Worm (Caenorhabditis elegans) whole organism, L4 larva: ENCODE measurements around the gene Y38C1BA.4.

ENCODE experiments used
- F10B5.3 ChIP-seq: sonication (generic microtip); optimal IDR thresholded peaks from 2 replicates; lab custom pipeline; 2016; ENCODE audit warnings: mild to moderate bottlenecking, missing genetic modification characterization, missing compliant biosample characterization
- F26F4.8 ChIP-seq: fragments of 200-800 bp; sonication (Bioruptor generic); conservative IDR thresholded peaks from 2 replicates; pipeline ENCODE4 v1.3.6; 2022; ENCODE audit warnings: missing genetic modification characterization, missing compliant biosample characterization
- F49E8.2 ChIP-seq: sonication (generic microtip); optimal IDR thresholded peaks from 2 replicates; lab custom pipeline; 2016; ENCODE audit warnings: missing compliant biosample characterization, mild to moderate bottlenecking, missing genetic modification characterization, borderline replicate concordance
- R02D3.7 ChIP-seq: fragments of 150-350 bp; sonication (generic microtip); optimal IDR thresholded peaks from 3 replicates; lab custom pipeline; 2014; ENCODE audit warnings: missing biosample characterization, missing genetic modification characterization
- T20F7.1 ChIP-seq: fragments of 200-800 bp; sonication (Bioruptor generic); optimal IDR thresholded peaks from 2 replicates; lab custom pipeline; 2018; ENCODE audit warnings: mild to moderate bottlenecking, missing genetic modification characterization, missing compliant biosample characterization
- T26A8.4 ChIP-seq: fragments of 200-800 bp; sonication (Bioruptor generic); IDR thresholded peaks from 2 replicates; pipeline ENCODE4 v1.3.6; 2022; ENCODE audit warnings: missing genetic modification characterization, missing compliant biosample characterization
- Y105C5A.15 ChIP-seq: fragments of 200-800 bp; sonication (Bioruptor generic); IDR thresholded peaks from 2 replicates; pipeline ENCODE4 v1.3.6; 2022; ENCODE audit warnings: missing genetic modification characterization, missing compliant biosample characterization
- Y48G9A.11 ChIP-seq: fragments of 200-800 bp; sonication (Bioruptor generic); IDR thresholded peaks from 2 replicates; pipeline ENCODE4 v1.3.6; 2022; ENCODE audit warnings: missing genetic modification reagents, missing genetic modification characterization, missing compliant biosample characterization
- aha-1 ChIP-seq: fragments of 150-350 bp; peaks from one replicate; lab custom pipeline; 2014; ENCODE audit warnings: missing biosample characterization, missing genetic modification characterization
- aly-2 ChIP-seq: sonication (generic microtip); optimal IDR thresholded peaks from 2 replicates; lab custom pipeline; 2018; ENCODE audit warnings: missing biosample characterization, missing genetic modification characterization
- attf-4 ChIP-seq: sonication (generic microtip); optimal IDR thresholded peaks from 3 replicates; lab custom pipeline; 2017; ENCODE audit warnings: missing biosample characterization, missing genetic modification characterization
- ceh-44 ChIP-seq: fragments of 200-800 bp; sonication (Bioruptor generic); IDR thresholded peaks from 2 replicates; pipeline ENCODE4 v1.3.6; 2022; ENCODE audit warnings: missing genetic modification reagents, missing genetic modification characterization, missing compliant biosample characterization
- ceh-82 ChIP-seq: sonication (generic microtip); optimal IDR thresholded peaks from 2 replicates; lab custom pipeline; 2017; ENCODE audit warnings: missing biosample characterization, missing genetic modification characterization
- ces-1 ChIP-seq: fragments of 150-350 bp; sonication (generic microtip); optimal IDR thresholded peaks from 4 replicates; lab custom pipeline; 2014; ENCODE audit warnings: missing biosample characterization, missing genetic modification reagents, missing genetic modification characterization
- cey-2 ChIP-seq: sonication (generic microtip); optimal IDR thresholded peaks from 3 replicates; lab custom pipeline; 2017; ENCODE audit warnings: missing genetic modification characterization, mild to moderate bottlenecking, missing compliant biosample characterization, antibody characterized with exemption, borderline replicate concordance; ENCODE audit not compliant: insufficient read depth
- daf-8 ChIP-seq: fragments of 200-800 bp; sonication (Bioruptor generic); IDR thresholded peaks from 2 replicates; pipeline ENCODE4 v1.3.6; 2022; ENCODE audit warnings: missing genetic modification characterization, missing compliant biosample characterization
- dmd-6 ChIP-seq: fragments of 200-800 bp; sonication (Bioruptor generic); IDR thresholded peaks from 2 replicates; pipeline ENCODE4 v1.3.6; 2022; ENCODE audit warnings: missing genetic modification reagents, missing genetic modification characterization, missing compliant biosample characterization
- dpl-1 ChIP-seq: fragments of 150-350 bp; optimal IDR thresholded peaks from 2 replicates; lab custom pipeline; 2014; ENCODE audit warnings: missing biosample characterization, missing genetic modification reagents, missing genetic modification characterization
- duxl-1 ChIP-seq: sonication (generic microtip); optimal IDR thresholded peaks from 2 replicates; lab custom pipeline; 2016; ENCODE audit warnings: mild to moderate bottlenecking, missing genetic modification characterization, moderate library complexity, missing compliant biosample characterization; ENCODE audit not compliant: poor library complexity
- dve-1 ChIP-seq: sonication (generic microtip); optimal IDR thresholded peaks from 2 replicates; lab custom pipeline; 2017; ENCODE audit warnings: antibody characterized with exemption, mild to moderate bottlenecking, missing genetic modification characterization, missing compliant biosample characterization; ENCODE audit not compliant: insufficient read depth
- egl-27 ChIP-seq: sonication (generic microtip); optimal IDR thresholded peaks from 3 replicates; lab custom pipeline; 2017; ENCODE audit warnings: missing biosample characterization, missing genetic modification reagents, missing genetic modification characterization
- egl-43 ChIP-seq: fragments of 200-800 bp; sonication (Bioruptor generic); IDR thresholded peaks from 2 replicates; pipeline ENCODE4 v1.3.6; 2022; ENCODE audit warnings: missing genetic modification reagents, missing genetic modification characterization, missing compliant biosample characterization
- fkh-10 ChIP-seq: fragments of 150-350 bp; optimal IDR thresholded peaks from 2 replicates; lab custom pipeline; 2014; ENCODE audit warnings: missing biosample characterization, missing genetic modification reagents, missing genetic modification characterization
- hif-1 ChIP-seq, 2 experiments: sonication (generic microtip); optimal IDR thresholded peaks; 2 replicates each; lab custom pipeline; 2016 to 2017; ENCODE audit warnings: missing compliant biosample characterization in 2 of 2, missing genetic modification characterization in 2 of 2, missing genetic modification reagents in 2 of 2, missing genotype in 2 of 2, mild to moderate bottlenecking in 1 of 2
- hlh-30 ChIP-seq: sonication (generic microtip); optimal IDR thresholded peaks from 2 replicates; lab custom pipeline; 2017; ENCODE audit warnings: antibody characterized with exemption, mild to moderate bottlenecking, missing genetic modification characterization, missing compliant biosample characterization; ENCODE audit not compliant: insufficient read depth
- hmg-1.1 ChIP-seq: fragments of 200-800 bp; sonication (Bioruptor generic); IDR thresholded peaks from 2 replicates; pipeline ENCODE4 v1.3.6; 2022; ENCODE audit warnings: missing genetic modification reagents, missing genetic modification characterization, missing compliant biosample characterization
- lin-1 ChIP-seq: fragments of 200-800 bp; sonication (Bioruptor generic); IDR thresholded peaks from 2 replicates; pipeline ENCODE4 v1.3.6; 2022; ENCODE audit warnings: missing genetic modification reagents, missing genetic modification characterization, missing compliant biosample characterization
- lin-29 ChIP-seq: fragments of 200-800 bp; sonication (Bioruptor generic); IDR thresholded peaks from 2 replicates; pipeline ENCODE4 v1.3.6; 2022; ENCODE audit warnings: missing genetic modification reagents, missing genetic modification characterization, missing compliant biosample characterization
- lin-38 ChIP-seq: fragments of 200-800 bp; sonication (Bioruptor generic); IDR thresholded peaks from 2 replicates; pipeline ENCODE4 v1.3.6; 2022; ENCODE audit warnings: missing genetic modification reagents, missing genetic modification characterization, missing compliant biosample characterization
- lir-3 ChIP-seq: sonication (generic microtip); optimal IDR thresholded peaks from 2 replicates; lab custom pipeline; 2016; ENCODE audit warnings: mild to moderate bottlenecking, missing genetic modification characterization, missing compliant biosample characterization
- lsy-2 ChIP-seq, 2 experiments: fragments of 150-350 bp in 1 of 2; sonication (generic microtip) in 1 of 2; optimal IDR thresholded peaks; 2 replicates each; lab custom pipeline; 2014 to 2017; ENCODE audit warnings: missing biosample characterization in 2 of 2, missing genetic modification characterization in 2 of 2
- madf-5 ChIP-seq, 2 experiments: fragments of 200-800 bp; sonication (Bioruptor generic); IDR thresholded peaks; 2 replicates each; pipeline ENCODE4 v1.3.6; 2022; ENCODE audit warnings: missing compliant biosample characterization in 2 of 2, missing genetic modification characterization in 2 of 2
- madf-9 ChIP-seq: fragments of 200-800 bp; sonication (Bioruptor generic); conservative IDR thresholded peaks from 2 replicates; pipeline ENCODE4 v1.3.6; 2022; ENCODE audit warnings: missing genetic modification reagents, missing genetic modification characterization, missing compliant biosample characterization
- mdt-29 ChIP-seq: fragments of 200-800 bp; sonication (Bioruptor generic); IDR thresholded peaks from 2 replicates; pipeline ENCODE4 v1.3.6; 2022; ENCODE audit warnings: missing genetic modification reagents, missing genetic modification characterization, missing compliant biosample characterization
- mep-1 ChIP-seq: fragments of 150-350 bp; sonication (generic microtip); optimal IDR thresholded peaks from 3 replicates; lab custom pipeline; 2014; ENCODE audit warnings: missing biosample characterization, missing genetic modification characterization
- mes-2 ChIP-seq: sonication (generic microtip); optimal IDR thresholded peaks from 2 replicates; lab custom pipeline; 2016; ENCODE audit warnings: missing genotype, mild to moderate bottlenecking, missing genetic modification characterization, missing compliant biosample characterization; ENCODE audit not compliant: poor library complexity, severe bottlenecking
- mxl-3 ChIP-seq: fragments of 200-800 bp; sonication (Bioruptor generic); optimal IDR thresholded peaks from 2 replicates; lab custom pipeline; 2018; ENCODE audit warnings: mild to moderate bottlenecking, missing genetic modification characterization, missing compliant biosample characterization
- nhr-10 ChIP-seq: fragments of 150-350 bp; optimal IDR thresholded peaks from 2 replicates; lab custom pipeline; 2014; ENCODE audit warnings: missing biosample characterization, missing genetic modification characterization
- nhr-48 ChIP-seq: sonication (generic microtip); optimal IDR thresholded peaks from 2 replicates; lab custom pipeline; 2016; ENCODE audit warnings: mild to moderate bottlenecking, missing genetic modification characterization, missing compliant biosample characterization
- nhr-6 ChIP-seq: fragments of 150-350 bp; optimal IDR thresholded peaks from 2 replicates; lab custom pipeline; 2014; ENCODE audit warnings: missing biosample characterization, missing genetic modification characterization
- nhr-76 ChIP-seq: fragments of 150-350 bp; optimal IDR thresholded peaks from 2 replicates; lab custom pipeline; 2014; ENCODE audit warnings: missing biosample characterization, missing genetic modification characterization
- nhr-77 ChIP-seq: fragments of 150-350 bp; optimal IDR thresholded peaks from 2 replicates; lab custom pipeline; 2014; ENCODE audit warnings: missing biosample characterization, missing genetic modification characterization
- rbr-2 ChIP-seq: sonication (generic microtip); optimal IDR thresholded peaks from 2 replicates; lab custom pipeline; 2016; ENCODE audit warnings: missing genotype, missing genetic modification characterization, missing compliant biosample characterization
- set-16 ChIP-seq: fragments of 200-800 bp; sonication (Bioruptor generic); IDR thresholded peaks from 2 replicates; pipeline ENCODE4 v1.3.6; 2022; ENCODE audit warnings: missing genetic modification reagents, missing genetic modification characterization, missing compliant biosample characterization
- tag-97 ChIP-seq: fragments of 200-800 bp; sonication (Bioruptor generic); IDR thresholded peaks from 2 replicates; pipeline ENCODE4 v1.3.6; 2022; ENCODE audit warnings: missing genetic modification characterization, missing compliant biosample characterization
- ztf-7 ChIP-seq: fragments of 150-350 bp; optimal IDR thresholded peaks from 2 replicates; lab custom pipeline; 2014; ENCODE audit warnings: missing biosample characterization, missing genetic modification characterization

Gene Y38C1BA.4

ce11 chrIV:1803882-1804281 lies 17.8 kb upstream of the Y38C1BA.4 start, which contains the start of gene Y38C1BA.1:
Gene Y38C1BA.1 (minus strand): TSS chrIV:1803982.
- TF ChIP-seq dve-1 (tag; lab: Kevin White, UChicago): no peak
- no peak for TF ChIP-seq T26A8.4 (GFP tag; lab: Robert Waterston, UW)
- TF ChIP-seq aha-1 (tag; lab: Kevin White, UChicago): no peak
- TF ChIP-seq, all 104 proteins: peak for 0

ce11 chrIV:1804613-1805012 lies 17.0 kb upstream of the Y38C1BA.4 start:
- TF ChIP-seq F49E8.2 (tag; lab: Kevin White, UChicago) (no peak), lin-38 (GFP tag; lab: Robert Waterston, UW) (no peak), F26F4.8 (GFP tag; lab: Robert Waterston, UW) (no peak), nhr-77 (tag; lab: Kevin White, UChicago) (no peak), dpl-1 (GFP tag; lab: Kevin White, UChicago) (peak; percentile 8), ztf-7 (tag; lab: Kevin White, UChicago) (no peak), lin-29 (GFP tag; lab: Robert Waterston, UW) (no peak), T20F7.1 (GFP tag; lab: Kevin White, UChicago) (peak; percentile 89), cey-2 (tag; lab: Kevin White, UChicago) (no peak), madf-5 (GFP tag; IDR thresholded peaks at IDR 0.05; lab: Robert Waterston, UW) (no peak), R02D3.7 (tag; lab: Kevin White, UChicago) (no peak), nhr-10 (no peak), daf-8 (GFP tag; lab: Robert Waterston, UW) (no peak), set-16 (no peak), lsy-2 (tag; optimal IDR thresholded peaks at IDR 0.05; lab: Kevin White, UChicago) (peak in 1 of 2 experiments; percentile 35), fkh-10 (GFP tag; lab: Kevin White, UChicago) (no peak), mdt-29 (GFP tag; lab: Robert Waterston, UW) (no peak), ceh-82 (tag; lab: Kevin White, UChicago) (no peak), ceh-44 (GFP tag; lab: Robert Waterston, UW) (no peak), lir-3 (no peak), nhr-48 (tag; lab: Kevin White, UChicago) (no peak), dmd-6 (no peak), ces-1 (GFP tag; lab: Kevin White, UChicago) (no peak), lin-1 (GFP tag; lab: Robert Waterston, UW) (no peak), duxl-1 (tag; lab: Kevin White, UChicago) (no peak), madf-9 (GFP tag; lab: Robert Waterston, UW) (no peak), hmg-1.1 (GFP tag; lab: Robert Waterston, UW) (no peak), egl-43 (GFP tag; lab: Robert Waterston, UW) (no peak), hlh-30 (tag; lab: Kevin White, UChicago) (peak; percentile 46), mes-2 (no peak), nhr-6 (tag; lab: Kevin White, UChicago) (no peak), mep-1 (peak; percentile 1), T26A8.4 (GFP tag; lab: Robert Waterston, UW) (no peak), hif-1 (tag; optimal IDR thresholded peaks at IDR 0.05; lab: Kevin White, UChicago) (no peak)

- TF ChIP-seq Y48G9A.11 (GFP tag; lab: Robert Waterston, UW) (no peak), Y105C5A.15 (GFP tag; lab: Robert Waterston, UW) (no peak), mdt-29 (GFP tag; lab: Robert Waterston, UW) (no peak), mxl-3 (GFP tag; lab: Kevin White, UChicago) (no peak), F10B5.3 (tag; lab: Kevin White, UChicago) (no peak), tag-97 (GFP tag; lab: Robert Waterston, UW) (no peak), egl-27 (tag; lab: Kevin White, UChicago) (no peak), nhr-48 (tag; lab: Kevin White, UChicago) (no peak), F49E8.2 (tag; lab: Kevin White, UChicago) (no peak), aly-2 (tag; lab: Kevin White, UChicago) (no peak), nhr-76 (no peak), rbr-2 (no peak), attf-4 (tag; lab: Kevin White, UChicago) (no peak)
- TF ChIP-seq, all 104 proteins: peak for 0
Measured at ce11 chrIV:1813869-1814268, 7.8 kb upstream of the Y38C1BA.4 start.
